Fruit fly (Drosophila melanogaster): ENCODE data around the gene CG7394.
A peak's percentile ranks its signal among the peaks of the same experiment; 100 is the strongest.
"Not testable (repeated sequence)": the region's sequence is repeated elsewhere in the genome, so short reads cannot be mapped to it uniquely, and the experiment has no call there.

The CG7394 gene

dm6 chr3L:11587720-11588580, 26.2 kb downstream of the CG7394 start, which contains the start of gene rt (continued):
- TF ChIP-seq CG10669 (GFP tag; optimal IDR thresholded peaks at IDR 0.05) (peak; percentile 92), Lpt (GFP tag; optimal IDR thresholded peaks at IDR 0.05) (peak; percentile 67), CG8319 (GFP tag; optimal IDR thresholded peaks at IDR 0.05) (peak; percentile 69), CG6854 (GFP tag; optimal IDR thresholded peaks at IDR 0.05) (peak; percentile 81), Ets96B (tag; optimal IDR thresholded peaks at IDR 0.05) (peak; percentile 88), spab (GFP tag; optimal IDR thresholded peaks at IDR 0.05) (peak; percentile 86), CG1621 (tag; optimal IDR thresholded peaks at IDR 0.05) (peak; percentile 88), Eip75B (GFP tag; optimal IDR thresholded peaks at IDR 0.05) (peak; percentile 85), CG11294 (GFP tag; IDR thresholded peaks at IDR 0.05) (peak; percentile 56; the same call in 1 of the 2 replicates), lz (GFP tag; optimal IDR thresholded peaks at IDR 0.05) (peak; percentile 83), CG4318 (GFP tag; optimal IDR thresholded peaks at IDR 0.05) (peak; percentile 61), Sox14 (GFP tag; optimal IDR thresholded peaks at IDR 0.05) (peak; percentile 88), Eip93F (GFP tag; optimal IDR thresholded peaks at IDR 0.05) (peak; percentile 51), Hr4 (GFP tag; optimal IDR thresholded peaks at IDR 0.05) (peak; percentile 83), cyc (GFP tag; optimal IDR thresholded peaks at IDR 0.05) (peak; percentile 77), Hr38 (GFP tag; optimal IDR thresholded peaks at IDR 0.05) (no peak), fd59A (GFP tag; optimal IDR thresholded peaks at IDR 0.05) (peak; percentile 90), Sox102F (GFP tag; optimal IDR thresholded peaks at IDR 0.05) (peak; percentile 78), acj6 (GFP tag; optimal IDR thresholded peaks at IDR 0.05) (peak; percentile 77), eg (GFP tag; IDR thresholded peaks at IDR 0.05) (peak; percentile 74; the same call in 2 of the 3 replicates), Ets21C (GFP tag; optimal IDR thresholded peaks at IDR 0.05) (peak; percentile 73), fd85E (GFP tag; optimal IDR thresholded peaks at IDR 0.05) (no peak), CG6808 (GFP tag; optimal IDR thresholded peaks at IDR 0.05) (peak; percentile 90), Blimp-1 (GFP tag; optimal IDR thresholded peaks at IDR 0.05) (no peak), CG8119 (GFP tag; IDR thresholded peaks at IDR 0.05) (peak; percentile 83), Met (GFP tag; optimal IDR thresholded peaks at IDR 0.05) (peak; percentile 87), achi (GFP tag; optimal IDR thresholded peaks at IDR 0.05) (peak; percentile 76)

DNA sequence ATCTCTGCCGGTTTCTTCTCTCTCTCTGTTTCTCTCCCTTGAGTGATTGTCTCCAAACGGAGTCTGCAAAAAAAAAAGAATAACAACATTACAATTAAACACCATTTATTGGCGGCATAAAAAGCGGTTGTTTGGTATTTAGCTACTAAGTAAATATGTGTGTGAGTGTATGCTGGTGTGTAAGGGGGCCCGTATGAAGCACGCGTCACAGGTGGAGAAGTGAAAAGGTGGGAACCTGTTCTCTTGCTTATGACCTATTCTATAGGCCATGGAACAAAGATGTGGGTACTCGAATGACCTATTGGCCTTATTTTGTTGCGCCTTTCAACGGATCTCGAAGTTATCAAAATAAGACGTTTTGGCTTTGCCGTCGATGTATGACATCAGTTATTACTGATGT, 26.8 kb downstream of the CG7394 start:
- TF ChIP-seq CG6808 (GFP tag; optimal IDR thresholded peaks at IDR 0.05) (no peak), fkh (GFP tag; optimal IDR thresholded peaks at IDR 0.05) (peak; percentile 47), achi (GFP tag; optimal IDR thresholded peaks at IDR 0.05) (no peak), CG6163 (GFP tag; IDR thresholded peaks at IDR 0.05) (0 out of 3 replicates have a peak, but pooled peaks have one; percentile 42)

dm6 chr3L:11589395-11589794, 27.6 kb downstream of the CG7394 start, which contains the start of gene CG7377:
CG7377 (plus strand) TSS chr3L:11589695.
- not testable (repeated sequence) for TF ChIP-seq Sox102F (GFP tag; optimal IDR thresholded peaks at IDR 0.05); Ets96B (tag; optimal IDR thresholded peaks at IDR 0.05); CG11294 (GFP tag; IDR thresholded peaks at IDR 0.05)

DNA sequence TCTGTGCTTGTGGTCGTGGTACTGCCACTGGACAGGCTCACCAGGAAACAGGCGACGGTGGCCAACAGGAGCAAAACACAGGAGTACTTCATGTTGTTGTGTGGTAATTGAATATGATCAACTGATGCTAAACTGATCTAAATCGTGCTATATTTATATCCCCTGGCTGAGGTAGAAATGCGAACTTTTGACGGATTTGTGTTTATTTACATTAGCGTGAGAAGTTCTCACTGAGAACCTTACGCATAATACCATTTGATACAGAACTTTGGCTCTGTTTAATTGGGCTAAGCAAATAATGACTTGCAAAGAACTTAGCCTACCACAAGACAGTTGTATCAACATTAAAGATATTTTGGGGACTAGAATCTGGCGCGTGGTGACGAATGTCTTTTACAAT, 29.3 kb downstream of the CG7394 start, which contains the start of gene CG33268:
CG33268 (minus strand) TSS at position 101 of the 400 bp plus-strand sequence.
- TF ChIP-seq CG6163 (GFP tag; IDR thresholded peaks at IDR 0.05), result no peak
- TF ChIP-seq fd85E (GFP tag; optimal IDR thresholded peaks at IDR 0.05), result no peak
- no peak for TF ChIP-seq CG10631 (GFP tag; optimal IDR thresholded peaks at IDR 0.05)
- no peak for TF ChIP-seq CG15336 (GFP tag; IDR thresholded peaks at IDR 0.05)
- no peak for TF ChIP-seq CG6276 (GFP tag; optimal IDR thresholded peaks at IDR 0.05)
- no peak for TF ChIP-seq Met (GFP tag; optimal IDR thresholded peaks at IDR 0.05)
- no peak for TF ChIP-seq CG3919 (GFP tag; optimal IDR thresholded peaks at IDR 0.05)

All from whole organism, prepupa.